Worm (Caenorhabditis elegans): ENCODE results near the gene F32D8.1.

Gene F32D8.1

DNA sequence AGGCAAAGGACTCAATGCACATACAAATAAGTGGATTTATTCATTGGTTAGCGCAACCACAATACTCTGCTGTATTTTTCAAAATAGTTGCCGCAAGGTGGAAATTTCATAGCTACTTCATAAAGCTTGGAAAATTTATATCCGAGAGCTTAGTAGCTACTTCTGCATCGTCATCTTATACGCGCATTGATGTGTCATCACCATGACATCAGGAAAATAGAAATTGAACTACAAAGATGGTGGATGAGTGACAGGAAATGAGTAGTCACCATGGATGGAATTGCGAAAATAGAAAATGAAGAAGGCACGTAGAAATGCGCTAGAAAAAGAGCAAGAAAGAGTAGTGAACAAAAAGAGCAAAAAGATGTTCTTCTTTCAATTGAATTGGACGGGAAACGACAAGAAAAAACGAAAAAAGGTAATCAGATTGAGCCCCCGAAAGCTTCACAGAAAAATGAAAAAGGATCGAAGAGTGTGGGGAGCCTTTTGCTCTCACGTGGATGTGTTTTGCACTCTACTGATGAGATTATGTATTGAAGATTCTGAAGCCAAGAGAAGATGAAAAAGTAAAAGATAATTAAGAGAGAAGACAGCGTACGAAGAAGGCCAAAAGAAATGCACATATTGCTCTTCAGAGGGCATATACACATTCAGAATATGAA, 5.6 kb upstream of the F32D8.1 start:
- peak; percentile 67 for TF ChIP-seq ces-1 (GFP tag; optimal IDR thresholded peaks at IDR 0.05)
- TF ChIP-seq ztf-11 (tag; optimal IDR thresholded peaks at IDR 0.05) = no peak
- no peak for TF ChIP-seq nhr-28 (tag; optimal IDR thresholded peaks at IDR 0.05)
- TF ChIP-seq nhr-237 (tag; optimal IDR thresholded peaks at IDR 0.05) = no peak
- no peak for TF ChIP-seq elt-3 (tag; optimal IDR thresholded peaks at IDR 0.05)

DNA sequence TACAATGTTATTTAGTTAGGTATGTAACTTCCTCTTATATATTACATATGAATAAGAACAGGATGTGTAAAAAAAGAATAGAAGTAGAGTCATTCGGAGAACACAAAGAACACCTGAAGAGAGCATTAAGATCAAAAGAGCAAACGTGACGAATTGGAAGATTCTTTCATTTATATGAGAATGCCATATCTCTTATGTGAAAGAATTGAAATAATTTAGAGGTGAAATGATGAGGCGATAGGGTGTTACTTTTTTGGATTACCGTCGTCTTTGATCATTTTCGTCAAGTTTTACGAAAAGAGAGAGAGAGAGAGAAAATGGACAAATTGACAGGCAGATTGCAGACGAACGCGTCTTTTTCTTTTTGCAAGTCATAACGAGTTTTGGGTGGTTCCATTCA, 4.1 kb upstream of the F32D8.1 start:
- TF ChIP-seq unc-39 (tag; optimal IDR thresholded peaks at IDR 0.05) = no peak
- no peak for TF ChIP-seq nhr-76 (tag; optimal IDR thresholded peaks at IDR 0.05)
- TF ChIP-seq ceh-39 (tag; optimal IDR thresholded peaks at IDR 0.05) = no peak
- TF ChIP-seq lin-32 (GFP tag; optimal IDR thresholded peaks at IDR 0.05) = no peak
- TF ChIP-seq drap-1 (GFP tag; optimal IDR thresholded peaks at IDR 0.05) = no peak
- TF ChIP-seq sptf-1 (tag; optimal IDR thresholded peaks at IDR 0.05) = no peak
- TF ChIP-seq hlh-1 (tag; optimal IDR thresholded peaks at IDR 0.05) = no peak
- TF ChIP-seq blmp-1 (tag; optimal IDR thresholded peaks at IDR 0.05) = no peak
- no peak for TF ChIP-seq ceh-43 (GFP tag; optimal IDR thresholded peaks at IDR 0.05)
- TF ChIP-seq pha-4 (tag; optimal IDR thresholded peaks at IDR 0.05) = no peak
- no peak for TF ChIP-seq nhr-28 (tag; optimal IDR thresholded peaks at IDR 0.05)
- no peak for TF ChIP-seq nhr-2 (tag; optimal IDR thresholded peaks at IDR 0.05)
- no peak for TF ChIP-seq unc-120 (tag; optimal IDR thresholded peaks at IDR 0.05; ENCODE audit: poor library complexity, severe bottlenecking)
- no peak for TF ChIP-seq mls-2 (tag; optimal IDR thresholded peaks at IDR 0.05)
- TF ChIP-seq ztf-11 (tag; optimal IDR thresholded peaks at IDR 0.05) = no peak
- no peak for TF ChIP-seq mep-1 (tag; optimal IDR thresholded peaks at IDR 0.05)
- TF ChIP-seq ham-2 (GFP tag; optimal IDR thresholded peaks at IDR 0.05) = no peak

DNA sequence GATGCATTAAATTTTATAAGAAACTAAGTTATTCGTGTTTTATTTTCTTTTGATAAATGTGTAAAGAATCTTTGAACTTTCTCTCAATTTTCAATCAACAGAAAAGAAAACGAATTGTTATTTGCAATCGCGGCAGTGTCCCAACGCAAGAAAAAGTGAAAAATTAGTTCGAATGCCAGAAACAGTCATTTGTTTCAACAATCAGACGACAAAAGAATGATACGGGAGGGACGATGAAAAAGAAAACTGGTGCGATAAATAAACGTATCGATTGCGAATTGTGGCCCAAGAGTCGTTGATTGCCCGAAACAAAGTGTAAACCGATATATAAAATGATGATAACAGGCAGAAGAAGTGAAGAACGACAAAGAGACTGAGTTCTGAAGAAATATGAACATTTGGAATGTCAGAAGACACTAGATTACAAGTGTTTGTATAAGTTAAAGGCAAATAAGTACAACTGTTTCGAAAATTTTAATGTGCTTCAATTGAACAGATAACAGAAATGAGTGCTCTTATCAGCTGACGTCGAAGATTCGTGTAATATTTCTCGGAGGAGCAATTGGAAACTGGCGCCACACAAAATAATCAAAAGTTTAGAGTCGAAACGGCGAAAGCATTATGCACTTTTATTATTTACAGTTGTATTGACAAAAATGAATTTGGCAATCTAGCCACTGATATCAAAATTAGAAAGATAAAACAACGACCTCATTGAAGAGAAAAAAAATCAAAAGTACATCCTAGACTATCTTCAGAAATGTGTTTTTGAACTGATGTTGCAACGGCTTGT, 2.6 kb upstream of the F32D8.1 start:
- TF ChIP-seq zip-8 (tag; optimal IDR thresholded peaks at IDR 0.05) (no peak), ham-2 (GFP tag; optimal IDR thresholded peaks at IDR 0.05) (no peak), mls-2 (tag; optimal IDR thresholded peaks at IDR 0.05) (no peak), elt-1 (tag; optimal IDR thresholded peaks at IDR 0.05; ENCODE audit: borderline replicate concordance, insufficient read depth) (no peak), unc-39 (tag; optimal IDR thresholded peaks at IDR 0.05) (no peak), ces-1 (GFP tag; optimal IDR thresholded peaks at IDR 0.05) (no peak), unc-120 (tag; optimal IDR thresholded peaks at IDR 0.05; ENCODE audit: poor library complexity, severe bottlenecking) (no peak), nhr-76 (tag; optimal IDR thresholded peaks at IDR 0.05) (no peak), lin-32 (GFP tag; optimal IDR thresholded peaks at IDR 0.05) (no peak)

DNA sequence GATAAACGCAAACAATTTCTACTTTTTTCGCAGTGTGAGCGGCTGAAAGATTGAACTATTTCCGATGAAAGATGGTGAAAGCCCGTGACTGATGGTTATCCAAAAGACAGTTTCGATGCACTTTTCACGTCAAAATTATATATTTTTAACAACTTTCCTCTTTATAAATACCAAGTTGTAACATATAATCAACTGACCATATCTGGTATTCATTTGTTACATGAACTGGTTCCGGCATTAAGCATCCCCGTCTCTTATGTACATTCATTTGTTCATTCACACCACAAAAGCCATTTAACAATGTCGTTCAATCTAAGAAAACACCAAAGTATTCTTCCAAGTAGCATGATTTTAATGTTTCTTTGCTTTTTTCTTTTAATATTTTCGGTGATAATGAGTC, 2.8 kb downstream of the F32D8.1 start, which contains the start of gene F32D8.2:
Gene F32D8.2 (plus strand): TSS at position 301 of the 400 bp plus-strand sequence.
- TF ChIP-seq ces-1 (GFP tag; optimal IDR thresholded peaks at IDR 0.05) (no peak), flh-1 (GFP tag; optimal IDR thresholded peaks at IDR 0.05) (no peak), sem-2 (GFP tag; optimal IDR thresholded peaks at IDR 0.05) (no peak), mab-5 (tag; optimal IDR thresholded peaks at IDR 0.05) (no peak), tbx-8 (GFP tag; optimal IDR thresholded peaks at IDR 0.05) (no peak), mls-2 (tag; optimal IDR thresholded peaks at IDR 0.05) (no peak), lsy-2 (tag; optimal IDR thresholded peaks at IDR 0.05) (no peak), ceh-43 (GFP tag; optimal IDR thresholded peaks at IDR 0.05) (no peak), M03D4.4 (tag; optimal IDR thresholded peaks at IDR 0.05) (no peak), sptf-1 (tag; optimal IDR thresholded peaks at IDR 0.05) (no peak), nhr-12 (tag; optimal IDR thresholded peaks at IDR 0.05) (no peak), nhr-76 (tag; optimal IDR thresholded peaks at IDR 0.05) (no peak), nhr-237 (tag; optimal IDR thresholded peaks at IDR 0.05) (no peak), ztf-11 (tag; optimal IDR thresholded peaks at IDR 0.05) (no peak), nhr-28 (tag; optimal IDR thresholded peaks at IDR 0.05) (no peak), hlh-1 (tag; optimal IDR thresholded peaks at IDR 0.05) (no peak), elt-3 (tag; optimal IDR thresholded peaks at IDR 0.05) (no peak), ceh-39 (tag; optimal IDR thresholded peaks at IDR 0.05) (no peak)

DNA sequence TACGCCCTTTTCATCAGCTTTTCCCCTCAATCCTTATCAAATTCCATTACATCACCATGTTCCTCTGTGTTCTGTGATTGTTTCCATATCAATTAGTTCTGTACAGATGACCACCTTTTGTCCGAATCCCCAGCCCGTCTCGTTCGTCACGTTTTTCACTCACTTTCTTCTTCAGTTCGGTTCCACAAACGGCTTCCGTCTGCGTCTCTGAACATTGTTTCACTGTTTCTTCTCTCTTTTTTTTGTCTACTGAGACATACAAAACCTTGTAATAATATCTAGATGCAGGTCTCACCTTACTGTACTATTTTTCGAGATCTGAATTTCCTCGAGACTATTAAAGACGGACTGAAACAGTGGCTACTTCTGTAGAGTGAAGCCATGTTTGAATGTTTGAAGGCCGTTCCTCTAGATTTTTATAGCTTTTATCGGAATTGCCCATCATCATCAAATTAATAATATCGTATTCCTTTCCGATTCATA, 5.8 kb downstream of the F32D8.1 start, which contains the start of gene F32D8.3:
Gene F32D8.3 (plus strand): TSS at position 433 of the 483 bp plus-strand sequence.
- TF ChIP-seq lsy-2 (tag; optimal IDR thresholded peaks at IDR 0.05) (no peak), mep-1 (tag; optimal IDR thresholded peaks at IDR 0.05) (no peak), nhr-28 (tag; optimal IDR thresholded peaks at IDR 0.05) (no peak), flh-1 (GFP tag; optimal IDR thresholded peaks at IDR 0.05) (no peak), mls-2 (tag; optimal IDR thresholded peaks at IDR 0.05) (no peak), nhr-237 (tag; optimal IDR thresholded peaks at IDR 0.05) (no peak), cnd-1 (tag; optimal IDR thresholded peaks at IDR 0.05) (no peak), lin-13 (tag; optimal IDR thresholded peaks at IDR 0.05) (no peak), ceh-39 (tag; optimal IDR thresholded peaks at IDR 0.05) (no peak), nhr-2 (tag; optimal IDR thresholded peaks at IDR 0.05) (no peak), hlh-1 (tag; optimal IDR thresholded peaks at IDR 0.05) (no peak)
